Fruit fly (Drosophila melanogaster) whole organism, wandering third instar larva: ENCODE measurements around the gene CG14107.

Experiments used
- Abd-B ChIP-seq: fragments of >200 bp; optimal IDR thresholded peaks from 2 replicates; lab custom pipeline; 2017; ENCODE audit warnings: missing biosample characterization, missing genetic modification characterization
- CG32264 ChIP-seq: fragments of 200-800 bp; sonication (Bioruptor generic); optimal IDR thresholded peaks from 2 replicates; lab custom pipeline; 2016; ENCODE audit warnings: missing biosample characterization, missing genetic modification characterization
- CG9705 ChIP-seq: fragments of 200-800 bp; sonication (Bioruptor generic); optimal IDR thresholded peaks from 2 replicates; lab custom pipeline; 2018; ENCODE audit warnings: missing biosample characterization, mild to moderate bottlenecking, missing genetic modification characterization
- CrebA ChIP-seq: fragments of 200-800 bp; sonication (Bioruptor generic); optimal IDR thresholded peaks from 2 replicates; lab custom pipeline; 2016; ENCODE audit warnings: missing biosample characterization, mild to moderate bottlenecking, missing genetic modification characterization, borderline replicate concordance
- Dif ChIP-seq: fragments of 200-275, 200-300 bp; sonication (Bioruptor generic); optimal IDR thresholded peaks from 2 replicates; lab custom pipeline; 2018; ENCODE audit warnings: missing biosample characterization, missing genetic modification characterization; ENCODE audit not compliant: partially characterized antibody
- HLH106 ChIP-seq: fragments of 200-800 bp; optimal IDR thresholded peaks from 3 replicates; lab custom pipeline; 2019; ENCODE audit warnings: missing biosample characterization, mild to moderate bottlenecking, missing genetic modification characterization, moderate library complexity
- Hnf4 ChIP-seq: fragments of 200-800 bp; sonication (Bioruptor generic); optimal IDR thresholded peaks from 2 replicates; lab custom pipeline; 2016; ENCODE audit warnings: missing biosample characterization, mild to moderate bottlenecking, missing genetic modification characterization
- Hr78 ChIP-seq: fragments of >200 bp; optimal IDR thresholded peaks from 2 replicates; lab custom pipeline; 2017; ENCODE audit warnings: missing biosample characterization, missing genetic modification characterization
- Jra ChIP-seq: sonication (Bioruptor generic); optimal IDR thresholded peaks from 2 replicates; lab custom pipeline; 2016; ENCODE audit warnings: missing biosample characterization, missing genetic modification characterization
- Myc ChIP-seq: fragments of >200 bp; optimal IDR thresholded peaks from 2 replicates; lab custom pipeline; 2017
- N ChIP-seq: fragments of >200 bp; optimal IDR thresholded peaks from 2 replicates; lab custom pipeline; 2018; ENCODE audit warnings: missing biosample characterization, missing external identifiers, missing genetic modification characterization
- OdsH ChIP-seq: fragments of 200-800 bp; sonication (Bioruptor generic); optimal IDR thresholded peaks from 2 replicates; lab custom pipeline; 2016; ENCODE audit warnings: missing biosample characterization, mild to moderate bottlenecking, missing genetic modification characterization
- Rel ChIP-seq, 2 experiments: fragments of 200-800 bp; sonication (Bioruptor generic) in 1 of 2; optimal IDR thresholded peaks; 2 replicates in 1 of 2; 3 replicates in 1 of 2; lab custom pipeline; 2016 to 2019; ENCODE audit warnings: mild to moderate bottlenecking in 2 of 2, missing biosample characterization in 2 of 2, missing genetic modification characterization in 2 of 2, moderate library complexity in 1 of 2
- Sp1 ChIP-seq: fragments of 200-800 bp; sonication (Bioruptor generic); optimal IDR thresholded peaks from 3 replicates; lab custom pipeline; 2019; ENCODE audit warnings: missing biosample characterization, mild to moderate bottlenecking, missing genetic modification characterization, moderate library complexity
- Vsx2 ChIP-seq: fragments of 200-300, 225-300 bp; sonication (Bioruptor generic); optimal IDR thresholded peaks from 2 replicates; lab custom pipeline; 2018; ENCODE audit warnings: missing biosample characterization, missing genetic modification characterization; ENCODE audit not compliant: partially characterized antibody
- brk ChIP-seq: fragments of 200-800 bp; sonication (Bioruptor generic); optimal IDR thresholded peaks from 2 replicates; lab custom pipeline; 2016; ENCODE audit warnings: missing biosample characterization, mild to moderate bottlenecking, missing genetic modification characterization
- dmrt93B ChIP-seq: fragments of 200-800 bp; sonication (Bioruptor generic); optimal IDR thresholded peaks from 2 replicates; lab custom pipeline; 2018; ENCODE audit warnings: missing biosample characterization, mild to moderate bottlenecking, missing genetic modification characterization
- dsf ChIP-seq: sonication (Bioruptor generic); optimal IDR thresholded peaks from 2 replicates; lab custom pipeline; 2016; ENCODE audit warnings: missing biosample characterization, missing genetic modification characterization, borderline replicate concordance
- ey ChIP-seq: fragments of 200-800 bp; sonication (Bioruptor generic); optimal IDR thresholded peaks from 2 replicates; lab custom pipeline; 2016; ENCODE audit warnings: missing biosample characterization, missing genetic modification characterization
- foxo ChIP-seq, 2 experiments: fragments of 200-800 bp; sonication (Bioruptor generic); optimal IDR thresholded peaks; 2 replicates in 1 of 2; 3 replicates in 1 of 2; lab custom pipeline; 2016 to 2017; ENCODE audit warnings: missing biosample characterization in 2 of 2, missing genetic modification characterization in 2 of 2
- fru ChIP-seq: fragments of 200-800 bp; sonication (Bioruptor generic); optimal IDR thresholded peaks from 3 replicates; lab custom pipeline; 2016; ENCODE audit warnings: missing biosample characterization, mild to moderate bottlenecking, missing genetic modification characterization
- h ChIP-seq: fragments of 200-800 bp; sonication (Bioruptor generic); optimal IDR thresholded peaks from 3 replicates; lab custom pipeline; 2016; ENCODE audit warnings: missing biosample characterization, mild to moderate bottlenecking, missing genetic modification characterization
- jim ChIP-seq: fragments of 175-275, 200-325 bp; sonication (Bioruptor generic); optimal IDR thresholded peaks from 2 replicates; lab custom pipeline; 2016; ENCODE audit warnings: missing biosample characterization, mild to moderate bottlenecking, missing genetic modification characterization
- lola ChIP-seq: fragments of >200 bp; optimal IDR thresholded peaks from 2 replicates; lab custom pipeline; 2017; ENCODE audit warnings: missing biosample characterization, missing genetic modification characterization
- pan ChIP-seq: fragments of >200 bp; optimal IDR thresholded peaks from 2 replicates; lab custom pipeline; 2017
- psq ChIP-seq: fragments of 200-800 bp; sonication (Bioruptor generic); optimal IDR thresholded peaks from 3 replicates; lab custom pipeline; 2017; ENCODE audit warnings: missing biosample characterization, mild to moderate bottlenecking, missing genetic modification characterization, moderate library complexity
- rgr ChIP-seq: fragments of 200-800 bp; sonication (Bioruptor generic); optimal IDR thresholded peaks from 3 replicates; lab custom pipeline; 2016; ENCODE audit warnings: missing biosample characterization, mild to moderate bottlenecking, missing genetic modification characterization
- sage ChIP-seq: fragments of 200-800 bp; sonication (Bioruptor generic); optimal IDR thresholded peaks from 2 replicates; lab custom pipeline; 2016; ENCODE audit warnings: missing biosample characterization, mild to moderate bottlenecking, missing genetic modification characterization
- sv ChIP-seq: fragments of 200-800 bp; sonication (Bioruptor generic); optimal IDR thresholded peaks from 3 replicates; lab custom pipeline; 2016; ENCODE audit warnings: missing biosample characterization, missing genetic modification characterization
- tai ChIP-seq: sonication (Bioruptor generic); optimal IDR thresholded peaks from 2 replicates; lab custom pipeline; 2016; ENCODE audit warnings: missing biosample characterization, missing genetic modification characterization
- usp ChIP-seq: fragments of >200 bp; optimal IDR thresholded peaks from 2 replicates; lab custom pipeline; 2017; ENCODE audit warnings: missing biosample characterization, missing genetic modification characterization
- woc ChIP-seq: sonication (Bioruptor generic); optimal IDR thresholded peaks from 2 replicates; lab custom pipeline; 2016; ENCODE audit warnings: missing biosample characterization, mild to moderate bottlenecking, missing genetic modification characterization

The CG14107 gene

DNA sequence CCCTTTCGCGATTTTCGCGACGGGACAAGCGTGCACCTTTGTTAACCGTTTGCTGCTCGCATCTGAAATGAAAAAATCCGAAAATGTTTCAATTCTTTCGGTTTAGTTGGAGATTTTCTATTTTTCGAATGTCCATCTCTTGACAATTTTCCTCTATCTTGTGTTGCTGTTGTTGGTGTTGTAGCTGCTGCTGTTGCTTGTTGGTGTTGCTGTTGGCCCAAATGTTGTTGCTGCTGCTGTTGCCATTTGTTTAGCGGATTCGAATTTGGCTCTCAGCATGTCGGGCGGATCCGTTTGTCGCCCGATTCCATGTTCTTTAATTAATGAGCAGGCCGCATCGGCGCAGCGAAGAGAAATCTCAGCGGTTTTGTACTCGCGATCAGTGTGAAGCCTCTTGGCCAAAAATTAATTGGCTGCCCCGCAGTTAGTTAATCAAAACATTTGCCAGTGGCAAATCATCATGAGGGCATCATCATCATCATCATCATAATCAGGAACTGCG, 41.2 kb upstream of the CG14107 start, which contains the start of gene CG32121:
Gene CG32121, minus strand, starts transcription at position 51 of the 502 bp plus-strand sequence.
- TF ChIP-seq Dif (GFP tag; lab: Kevin White, UChicago): no peak
- TF ChIP-seq jim: no peak
- TF ChIP-seq sage (GFP tag; lab: Kevin White, UChicago): no peak
- no peak for TF ChIP-seq tai (GFP tag; lab: Kevin White, UChicago)
- TF ChIP-seq Jra: no peak
- TF ChIP-seq OdsH (GFP tag; lab: Kevin White, UChicago): no peak
- no peak for TF ChIP-seq brk (GFP tag; lab: Kevin White, UChicago)
- no peak for TF ChIP-seq Hr78 (GFP tag; lab: Kevin White, UChicago)
- no peak for TF ChIP-seq Sp1 (GFP tag; lab: Kevin White, UChicago)
- no peak for TF ChIP-seq Abd-B (GFP tag; lab: Kevin White, UChicago)

DNA sequence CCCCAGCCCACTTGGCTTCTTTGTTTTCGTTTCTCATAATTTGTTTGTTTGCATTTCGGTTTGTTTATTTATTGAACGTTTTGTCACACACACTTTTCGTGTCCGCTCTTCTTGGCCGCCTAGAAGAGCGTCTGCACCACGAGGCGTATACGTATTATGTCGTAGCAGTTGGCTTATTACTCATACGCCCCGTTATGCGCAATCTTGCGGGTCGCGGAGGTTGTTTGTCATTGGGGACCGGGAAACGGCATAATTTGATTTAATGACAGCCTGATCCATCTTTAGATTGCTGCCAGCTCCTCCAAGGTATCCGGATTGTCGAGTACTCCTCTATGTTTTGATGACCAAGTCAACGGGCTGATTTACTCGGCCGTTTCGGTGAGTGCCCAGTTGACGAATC, 39.1 kb upstream of the CG14107 start:
- TF ChIP-seq dmrt93B (GFP tag; lab: Kevin White, UChicago) (no peak), CrebA (GFP tag; lab: Kevin White, UChicago) (no peak), h (GFP tag; lab: Kevin White, UChicago) (no peak), Hr78 (GFP tag; lab: Kevin White, UChicago) (no peak), foxo (GFP tag; optimal IDR thresholded peaks at IDR 0.05; lab: Kevin White, UChicago) (no peak), N (no peak)

DNA sequence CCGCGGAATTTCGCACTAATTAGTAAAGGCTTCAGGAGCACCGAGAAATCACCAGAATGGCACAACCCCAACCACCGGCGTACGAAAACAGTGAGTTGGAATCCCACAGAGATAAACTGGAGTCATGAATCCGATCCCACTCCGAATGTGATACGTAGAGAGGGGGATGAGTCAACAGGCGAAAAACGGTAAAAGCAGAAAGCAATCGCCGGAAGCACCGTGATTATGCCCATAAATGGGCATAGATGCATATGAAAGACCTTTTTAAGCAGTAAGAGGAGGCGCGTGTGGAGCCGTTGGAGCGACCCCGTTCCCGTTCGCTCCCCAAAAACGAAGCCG, 31.7 kb upstream of the CG14107 start:
- no peak for TF ChIP-seq dmrt93B (GFP tag; lab: Kevin White, UChicago)
- no peak for TF ChIP-seq Myc
- TF ChIP-seq woc (GFP tag; lab: Kevin White, UChicago): no peak
- no peak for TF ChIP-seq lola
- TF ChIP-seq pan (lab: Kevin White, UChicago): no peak
- no peak for TF ChIP-seq Sp1 (GFP tag; lab: Kevin White, UChicago)
- TF ChIP-seq N: no peak
- TF ChIP-seq Vsx2 (GFP tag; lab: Kevin White, UChicago): no peak
- no peak for TF ChIP-seq Abd-B (GFP tag; lab: Kevin White, UChicago)
- no peak for TF ChIP-seq sv (GFP tag; lab: Kevin White, UChicago)
- no peak for TF ChIP-seq CG9705 (GFP tag; lab: Kevin White, UChicago)
- TF ChIP-seq fru (GFP tag; lab: Kevin White, UChicago): no peak
- TF ChIP-seq CG32264: no peak
- no peak for TF ChIP-seq Rel (GFP tag; optimal IDR thresholded peaks at IDR 0.05; lab: Kevin White, UChicago)
- no peak for TF ChIP-seq Rel (tag; optimal IDR thresholded peaks at IDR 0.05; lab: Kevin White, UChicago)
- TF ChIP-seq psq (GFP tag; lab: Kevin White, UChicago): no peak
- TF ChIP-seq Hnf4 (GFP tag; lab: Kevin White, UChicago): no peak
- TF ChIP-seq Dif (GFP tag; lab: Kevin White, UChicago): no peak
- no peak for TF ChIP-seq dsf (GFP tag; lab: Kevin White, UChicago)
- TF ChIP-seq, all 38 proteins: peak for 0

DNA sequence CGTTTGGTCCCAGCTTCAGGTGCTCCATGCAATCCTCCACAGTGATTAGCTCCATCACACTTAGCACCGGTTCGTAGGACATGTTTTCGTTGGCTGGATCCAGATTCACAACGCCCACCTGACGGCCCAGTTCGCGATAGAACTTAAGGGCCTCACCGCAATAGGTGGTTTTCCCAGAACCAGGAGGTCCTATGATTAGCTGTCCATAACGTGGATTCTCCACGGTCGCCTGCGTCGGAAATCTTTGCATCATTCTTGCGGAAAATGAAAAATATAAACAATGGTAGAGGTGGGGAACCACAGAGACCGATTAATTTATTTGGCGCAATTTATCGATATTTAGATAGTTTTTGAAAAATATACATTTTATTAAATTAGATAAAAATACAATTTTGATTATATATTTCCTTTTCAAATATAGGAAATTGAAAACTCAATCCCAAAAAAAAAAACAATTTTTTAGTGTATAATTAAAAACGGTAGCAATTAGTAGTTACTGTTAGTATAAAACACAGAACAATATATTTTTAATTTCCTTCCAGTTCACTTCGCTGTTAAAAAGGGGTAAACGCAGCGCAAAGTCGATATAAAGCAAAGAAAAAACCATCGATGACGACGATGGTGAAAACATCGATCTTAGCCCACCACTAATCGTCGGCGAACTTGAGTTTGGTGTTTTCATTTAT, 31.2 kb upstream of the CG14107 start, which contains the start of the genes CG10222 and flr:
Gene CG10222, minus strand, starts transcription at position 254 of the 686 bp plus-strand sequence.
Gene flr, plus strand, starts transcription at position 644 of the 686 bp plus-strand sequence.
- peak; percentile 25 for TF ChIP-seq psq (GFP tag; lab: Kevin White, UChicago)
- TF ChIP-seq OdsH (GFP tag; lab: Kevin White, UChicago): peak; percentile 11
- TF ChIP-seq rgr (GFP tag; lab: Kevin White, UChicago): peak; percentile 41
- TF ChIP-seq Hr78 (GFP tag; lab: Kevin White, UChicago): no peak
- TF ChIP-seq ey (GFP tag; lab: Kevin White, UChicago): peak; percentile 25
- TF ChIP-seq usp (GFP tag; lab: Kevin White, UChicago): no peak
- TF ChIP-seq jim: no peak
- no peak for TF ChIP-seq Sp1 (GFP tag; lab: Kevin White, UChicago)
- TF ChIP-seq Rel (GFP tag; optimal IDR thresholded peaks at IDR 0.05; lab: Kevin White, UChicago): no peak
- peak; percentile 78 for TF ChIP-seq Rel (tag; optimal IDR thresholded peaks at IDR 0.05; lab: Kevin White, UChicago)
- TF ChIP-seq HLH106 (tag; lab: Kevin White, UChicago): peak; percentile 31
- TF ChIP-seq lola: no peak
- peak; percentile 23 for TF ChIP-seq h (GFP tag; lab: Kevin White, UChicago)
- no peak for TF ChIP-seq tai (GFP tag; lab: Kevin White, UChicago)
- TF ChIP-seq pan (lab: Kevin White, UChicago): no peak
- TF ChIP-seq fru (GFP tag; lab: Kevin White, UChicago): peak; percentile 4
